Fruit fly (Drosophila melanogaster): Measurements from ENCODE around the gene ome.

dm6 chr3L:14743106-14743692 lies 70.6 kb downstream of the ome start:
- TF ChIP-seq CG8478 (optimal IDR thresholded peaks at IDR 0.05), result no peak
- TF ChIP-seq usp (GFP tag; optimal IDR thresholded peaks at IDR 0.05), result no peak
- TF ChIP-seq psq (optimal IDR thresholded peaks at IDR 0.05), result no peak
